ENCODE assay signal across 4 fruit fly cellular contexts in genomic region chrX:9142224-9142802, dm6.
A peak's percentile ranks its signal among the peaks of the same experiment; 100 is the strongest.
TF ChIP-seq lines count a peak whose summit lies in the region.

CG7065 (plus strand) TSS chrX:9142493.

- TF ChIP-seq CTCF in whole organism, embryonic (GFP tag; optimal IDR thresholded peaks at IDR 0.05; lab: Kevin White, UChicago), result no peak

TF ChIP-seq in whole organism, adult, 20 proteins besides CTCF, POLR2A, EP300 and RAD21:
- TF ChIP-seq kay (GFP tag; lab: Kevin White, UChicago; ENCODE audit: borderline replicate concordance) (no peak), bab1 (GFP tag; optimal IDR thresholded peaks at IDR 0.05; lab: Kevin White, UChicago) (peak; percentile 42), Hr96 (GFP tag; optimal IDR thresholded peaks at IDR 0.05; lab: Kevin White, UChicago) (no peak), CG14711 (tag; optimal IDR thresholded peaks at IDR 0.05; lab: Kevin White, UChicago) (no peak), CG12768 (GFP tag; optimal IDR thresholded peaks at IDR 0.05; lab: Kevin White, UChicago) (no peak), CG7101 (tag; optimal IDR thresholded peaks at IDR 0.05; lab: Kevin White, UChicago) (peak; percentile 2), CG1620 (GFP tag; optimal IDR thresholded peaks at IDR 0.05; lab: Kevin White, UChicago) (no peak), pad (GFP tag; optimal IDR thresholded peaks at IDR 0.05; lab: Kevin White, UChicago) (no peak), Clk (GFP tag; optimal IDR thresholded peaks at IDR 0.05; lab: Kevin White, UChicago) (no peak)

TF ChIP-seq in whole organism, embryonic, 481 proteins besides CTCF, POLR2A, EP300 and RAD21 (continues in another document):
- TF ChIP-seq CG18476 (GFP tag; optimal IDR thresholded peaks at IDR 0.05; lab: Kevin White, UChicago) (no peak), MBD-R2 (GFP tag; IDR thresholded peaks at IDR 0.05; lab: Robert Waterston, UW) (peak; percentile 65), odd (GFP tag; optimal IDR thresholded peaks at IDR 0.05; lab: Kevin White, UChicago) (no peak), Six4 (GFP tag; optimal IDR thresholded peaks at IDR 0.05; lab: Kevin White, UChicago) (no peak), Spps (tag; optimal IDR thresholded peaks at IDR 0.05; lab: Kevin White, UChicago) (no peak), Gug (GFP tag; IDR thresholded peaks at IDR 0.05; lab: Robert Waterston, UW) (no peak), CkIIα-i1 (GFP tag; IDR thresholded peaks at IDR 0.05; lab: Robert Waterston, UW) (no peak), Dip2 (GFP tag; IDR thresholded peaks at IDR 0.05; lab: Robert Waterston, UW) (no peak), Ptx1 (GFP tag; IDR thresholded peaks at IDR 0.05; lab: Robert Waterston, UW) (no peak), ttk (GFP tag; IDR thresholded peaks at IDR 0.05; lab: Robert Waterston, UW) (no peak), Tbp (GFP tag; optimal IDR thresholded peaks at IDR 0.05; lab: Kevin White, UChicago) (no peak), Dbx (GFP tag; IDR thresholded peaks at IDR 0.05; lab: Robert Waterston, UW) (no peak), Lpt (GFP tag; optimal IDR thresholded peaks at IDR 0.05; lab: Kevin White, UChicago) (no peak), Dref (GFP tag; IDR thresholded peaks at IDR 0.05; lab: Robert Waterston, UW) (peak; percentile 74), CG16779 (GFP tag; IDR thresholded peaks at IDR 0.05; lab: Robert Waterston, UW) (no peak), CG6689 (GFP tag; IDR thresholded peaks at IDR 0.05; lab: Robert Waterston, UW) (no peak), CG10209 (GFP tag; optimal IDR thresholded peaks at IDR 0.05; lab: Kevin White, UChicago) (no peak), CG7745 (tag; optimal IDR thresholded peaks at IDR 0.05; lab: Kevin White, UChicago) (no peak), Atf3 (GFP tag; optimal IDR thresholded peaks at IDR 0.05; lab: Kevin White, UChicago) (no peak), CG3726 (GFP tag; IDR thresholded peaks at IDR 0.05; lab: Robert Waterston, UW) (no peak), zen (tag; optimal IDR thresholded peaks at IDR 0.05; lab: Kevin White, UChicago) (no peak), HHEX (GFP tag; optimal IDR thresholded peaks at IDR 0.05; lab: Kevin White, UChicago) (no peak), Sox102F (GFP tag; optimal IDR thresholded peaks at IDR 0.05; lab: Kevin White, UChicago) (no peak), pan (optimal IDR thresholded peaks at IDR 0.05; lab: Kevin White, UChicago) (no peak), pan (GFP tag; optimal IDR thresholded peaks at IDR 0.05 in 1 of 2, IDR thresholded peaks at IDR 0.05 in 1 of 2) (no peak), trem (tag; optimal IDR thresholded peaks at IDR 0.05; lab: Kevin White, UChicago) (peak; percentile 37), Asciz (GFP tag; optimal IDR thresholded peaks at IDR 0.05; lab: Kevin White, UChicago) (no peak), otp (GFP tag; IDR thresholded peaks at IDR 0.05; lab: Robert Waterston, UW) (no peak), gsb-n (tag; optimal IDR thresholded peaks at IDR 0.05; lab: Kevin White, UChicago) (no peak), Dll (GFP tag; IDR thresholded peaks at IDR 0.05; lab: Robert Waterston, UW; ENCODE audit: partially characterized antibody) (peak; percentile 68)

TF ChIP-seq in whole organism, prepupa, 60 proteins besides CTCF, POLR2A, EP300 and RAD21:
- TF ChIP-seq Sox102F (GFP tag; optimal IDR thresholded peaks at IDR 0.05; lab: Kevin White, UChicago) (no peak), Hr39 (GFP tag; optimal IDR thresholded peaks at IDR 0.05; lab: Kevin White, UChicago) (no peak), CG3919 (GFP tag; optimal IDR thresholded peaks at IDR 0.05; lab: Kevin White, UChicago) (no peak), CG9139 (GFP tag; optimal IDR thresholded peaks at IDR 0.05; lab: Kevin White, UChicago) (no peak), Hr4 (GFP tag; optimal IDR thresholded peaks at IDR 0.05; lab: Kevin White, UChicago) (no peak), Sox14 (GFP tag; optimal IDR thresholded peaks at IDR 0.05; lab: Kevin White, UChicago) (peak; percentile 8), Ets96B (tag; optimal IDR thresholded peaks at IDR 0.05; lab: Kevin White, UChicago) (no peak), CG8632 (GFP tag; optimal IDR thresholded peaks at IDR 0.05; lab: Kevin White, UChicago) (no peak), topi (GFP tag; optimal IDR thresholded peaks at IDR 0.05; lab: Kevin White, UChicago) (peak; percentile 2), CG8319 (GFP tag; optimal IDR thresholded peaks at IDR 0.05; lab: Kevin White, UChicago) (no peak), CG15336 (GFP tag; IDR thresholded peaks at IDR 0.05; lab: Robert Waterston, UW) (no peak), CG6163 (GFP tag; IDR thresholded peaks at IDR 0.05; lab: Robert Waterston, UW) (no peak), CG11294 (GFP tag; IDR thresholded peaks at IDR 0.05; lab: Robert Waterston, UW) (no peak), Eip78C (GFP tag; lab: Kevin White, UChicago) (peak; percentile 27), CG3032 (tag; optimal IDR thresholded peaks at IDR 0.05; lab: Kevin White, UChicago) (no peak)

TF ChIP-seq in whole organism, wandering third instar larva, 38 proteins besides CTCF, POLR2A, EP300 and RAD21:
- peak; percentile 12 for TF ChIP-seq woc (GFP tag; optimal IDR thresholded peaks at IDR 0.05; lab: Kevin White, UChicago)
- TF ChIP-seq psq (GFP tag; optimal IDR thresholded peaks at IDR 0.05; lab: Kevin White, UChicago), result no peak
- no peak for TF ChIP-seq N (GFP tag; optimal IDR thresholded peaks at IDR 0.05; lab: Kevin White, UChicago)
- no peak for TF ChIP-seq pan (optimal IDR thresholded peaks at IDR 0.05; lab: Kevin White, UChicago)
- no peak for TF ChIP-seq HLH106 (tag; optimal IDR thresholded peaks at IDR 0.05; lab: Kevin White, UChicago)
- TF ChIP-seq sage (GFP tag; optimal IDR thresholded peaks at IDR 0.05; lab: Kevin White, UChicago), result no peak
- no peak for TF ChIP-seq Jra (GFP tag; optimal IDR thresholded peaks at IDR 0.05; lab: Kevin White, UChicago)
- no peak for TF ChIP-seq foxo (GFP tag; optimal IDR thresholded peaks at IDR 0.05; lab: Kevin White, UChicago)
TF ChIP-seq in whole organism, wandering third instar larva: peak in this region for 1.
